Worm (Caenorhabditis elegans) whole organism, L1 larva: ENCODE measurements around the gene Y40H7A.11.

Experiments
- F16B12.6 ChIP-seq: fragments of 150-350 bp; optimal IDR thresholded peaks from 2 replicates; lab custom pipeline; 2014; ENCODE audit warnings: missing biosample characterization, missing genetic modification characterization
- aha-1 ChIP-seq: fragments of 150-350 bp; optimal IDR thresholded peaks from 2 replicates; lab custom pipeline; 2014; ENCODE audit warnings: missing biosample characterization, missing genetic modification characterization
- alr-1 ChIP-seq: fragments of 200-800 bp; sonication (Bioruptor generic); optimal IDR thresholded peaks from 2 replicates; lab custom pipeline; 2018; ENCODE audit warnings: borderline replicate concordance, mild to moderate bottlenecking, missing genetic modification characterization, missing compliant biosample characterization
- aly-2 ChIP-seq: fragments of 150-350 bp; optimal IDR thresholded peaks from 2 replicates; lab custom pipeline; 2014; ENCODE audit warnings: missing biosample characterization, missing genetic modification characterization
- ama-1 ChIP-seq: fragments of 150-350 bp; optimal IDR thresholded peaks from 2 replicates; lab custom pipeline; 2014
- efl-3 ChIP-seq: fragments of 200-800 bp; sonication (Bioruptor generic); optimal IDR thresholded peaks from 2 replicates; lab custom pipeline; 2018; ENCODE audit warnings: mild to moderate bottlenecking, missing genetic modification characterization, missing compliant biosample characterization
- egl-13 ChIP-seq: sonication (generic microtip); optimal IDR thresholded peaks from 2 replicates; lab custom pipeline; 2016; ENCODE audit warnings: missing genotype, missing genetic modification reagents, missing genetic modification characterization, missing compliant biosample characterization
- elt-2 ChIP-seq: sonication (generic microtip); optimal IDR thresholded peaks from 2 replicates; lab custom pipeline; 2016; ENCODE audit warnings: missing genetic modification characterization, mild to moderate bottlenecking, inconsistent platforms, missing compliant biosample characterization, missing genetic modification reagents
- ets-5 ChIP-seq: fragments of 200-800 bp; sonication (Bioruptor generic); IDR thresholded peaks from 2 replicates; pipeline ENCODE4 v1.3.6; 2022; ENCODE audit warnings: missing genetic modification characterization, missing compliant biosample characterization
- fkh-4 ChIP-seq: sonication (generic microtip); optimal IDR thresholded peaks from 2 replicates; lab custom pipeline; 2016; ENCODE audit warnings: missing compliant biosample characterization, missing genetic modification characterization, borderline replicate concordance
- fkh-8 ChIP-seq: sonication (generic microtip); optimal IDR thresholded peaks from 2 replicates; lab custom pipeline; 2016; ENCODE audit warnings: mild to moderate bottlenecking, missing genetic modification characterization, missing compliant biosample characterization
- grh-1 ChIP-seq: fragments of 200-800 bp; sonication (Bioruptor generic); IDR thresholded peaks from 2 replicates; pipeline ENCODE4 v1.3.6; 2022; ENCODE audit warnings: missing genetic modification reagents, missing genetic modification characterization, missing compliant biosample characterization
- hlh-17 ChIP-seq: fragments of 200-800 bp; sonication (Bioruptor generic); optimal IDR thresholded peaks from 2 replicates; lab custom pipeline; 2018; ENCODE audit warnings: missing genetic modification characterization, mild to moderate bottlenecking, missing compliant biosample characterization, moderate library complexity, borderline replicate concordance
- lin-14 ChIP-seq: fragments of 200-800 bp; sonication (Bioruptor generic); optimal IDR thresholded peaks from 2 replicates; lab custom pipeline; 2018; ENCODE audit warnings: mild to moderate bottlenecking, missing genetic modification characterization, moderate library complexity, missing compliant biosample characterization
- nhr-12 ChIP-seq: sonication (generic microtip); optimal IDR thresholded peaks from 2 replicates; lab custom pipeline; 2017; ENCODE audit warnings: missing biosample characterization, missing genetic modification characterization
- nhr-19 ChIP-seq: fragments of 200-800 bp; sonication (Bioruptor generic); conservative IDR thresholded peaks from 2 replicates; pipeline ENCODE4 v1.3.6; 2022; ENCODE audit warnings: missing genetic modification characterization, missing compliant biosample characterization
- nhr-76 ChIP-seq: sonication (generic microtip); optimal IDR thresholded peaks from 2 replicates; lab custom pipeline; 2017; ENCODE audit warnings: missing biosample characterization, missing genetic modification characterization
- nhr-84 ChIP-seq: sonication (generic microtip); optimal IDR thresholded peaks from 2 replicates; lab custom pipeline; 2017; ENCODE audit warnings: missing biosample characterization, missing genetic modification characterization
- nhr-90 ChIP-seq: sonication (generic microtip); optimal IDR thresholded peaks from 2 replicates; lab custom pipeline; 2016; ENCODE audit warnings: mild to moderate bottlenecking, missing genetic modification characterization, missing compliant biosample characterization; ENCODE audit not compliant: poor library complexity
- pax-3 ChIP-seq: fragments of 200-800 bp; sonication (Bioruptor generic); optimal IDR thresholded peaks from 2 replicates; lab custom pipeline; 2018; ENCODE audit warnings: mild to moderate bottlenecking, missing genetic modification characterization, moderate library complexity, missing compliant biosample characterization
- pqm-1 ChIP-seq: sonication (generic microtip); optimal IDR thresholded peaks from 3 replicates; lab custom pipeline; 2017; ENCODE audit warnings: missing biosample characterization, missing genetic modification characterization
- rnt-1 ChIP-seq: sonication (generic microtip); optimal IDR thresholded peaks from 2 replicates; lab custom pipeline; 2016; ENCODE audit warnings: mild to moderate bottlenecking, missing genetic modification characterization, moderate library complexity, missing compliant biosample characterization
- snpc-4 ChIP-seq: fragments of 150-350 bp; optimal IDR thresholded peaks from 2 replicates; lab custom pipeline; 2014; ENCODE audit warnings: missing biosample characterization, missing genetic modification characterization
- sup-37 ChIP-seq: fragments of 200-800 bp; sonication (Bioruptor generic); optimal IDR thresholded peaks from 2 replicates; lab custom pipeline; 2018; ENCODE audit warnings: mild to moderate bottlenecking, missing genetic modification characterization, missing compliant biosample characterization
- swsn-7 ChIP-seq: sonication (generic microtip); optimal IDR thresholded peaks from 2 replicates; lab custom pipeline; 2016; ENCODE audit warnings: missing genetic modification characterization, missing compliant biosample characterization
- tbx-2 ChIP-seq: sonication (generic microtip); optimal IDR thresholded peaks from 2 replicates; lab custom pipeline; 2016; ENCODE audit warnings: missing genetic modification characterization, missing compliant biosample characterization
- unc-98 ChIP-seq: fragments of 200-800 bp; sonication (Bioruptor generic); IDR thresholded peaks from 2 replicates; pipeline ENCODE4 v1.3.6; 2022; ENCODE audit warnings: missing genetic modification characterization, missing compliant biosample characterization
- vab-15 ChIP-seq: sonication (generic microtip); optimal IDR thresholded peaks from 2 replicates; lab custom pipeline; 2017; ENCODE audit warnings: missing genotype, mild to moderate bottlenecking, missing genetic modification characterization, missing compliant biosample characterization
- xbp-1 ChIP-seq: sonication (generic microtip); optimal IDR thresholded peaks from 2 replicates; lab custom pipeline; 2016; ENCODE audit warnings: missing genetic modification characterization, missing compliant biosample characterization
- ztf-11 ChIP-seq, 2 experiments: sonication (generic microtip); optimal IDR thresholded peaks; 2 replicates each; lab custom pipeline; 2016 to 2017; ENCODE audit warnings: missing genetic modification characterization in 2 of 2, missing biosample characterization in 1 of 2, missing compliant biosample characterization in 1 of 2

The Y40H7A.11 gene

DNA sequence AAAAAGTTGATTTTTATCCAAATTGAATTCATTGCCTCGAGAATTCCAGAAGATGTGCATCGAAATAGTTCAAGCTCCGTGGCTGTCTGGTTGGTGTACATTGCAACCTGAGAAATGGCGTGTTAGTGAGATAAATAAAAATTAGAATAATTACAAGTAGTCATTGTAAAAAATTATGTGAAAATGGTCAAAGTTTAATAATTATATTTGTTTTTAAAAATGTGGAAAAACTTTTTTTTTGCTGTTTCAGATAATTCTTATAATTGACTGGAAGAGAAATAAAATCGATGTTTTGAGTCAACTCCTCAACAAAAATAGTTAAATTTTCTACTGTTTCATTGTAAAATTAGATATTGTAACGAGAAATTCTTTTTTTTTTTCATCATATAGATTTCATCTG lies 17.2 kb downstream of the Y40H7A.11 start, which contains the start of gene sra-30:
Gene sra-30, minus strand, starts transcription at position 101 of the 400 bp plus-strand sequence.
- no peak for TF ChIP-seq tbx-2 (tag; lab: Kevin White, UChicago)
- TF ChIP-seq swsn-7 (tag; lab: Kevin White, UChicago), result no peak
- no peak for TF ChIP-seq rnt-1 (tag; lab: Kevin White, UChicago)
- TF ChIP-seq nhr-12, result no peak
- no peak for TF ChIP-seq ets-5 (GFP tag; lab: Robert Waterston, UW)
- TF ChIP-seq grh-1 (GFP tag; lab: Robert Waterston, UW), result no peak
- TF ChIP-seq fkh-4 (tag; lab: Kevin White, UChicago), result no peak

DNA sequence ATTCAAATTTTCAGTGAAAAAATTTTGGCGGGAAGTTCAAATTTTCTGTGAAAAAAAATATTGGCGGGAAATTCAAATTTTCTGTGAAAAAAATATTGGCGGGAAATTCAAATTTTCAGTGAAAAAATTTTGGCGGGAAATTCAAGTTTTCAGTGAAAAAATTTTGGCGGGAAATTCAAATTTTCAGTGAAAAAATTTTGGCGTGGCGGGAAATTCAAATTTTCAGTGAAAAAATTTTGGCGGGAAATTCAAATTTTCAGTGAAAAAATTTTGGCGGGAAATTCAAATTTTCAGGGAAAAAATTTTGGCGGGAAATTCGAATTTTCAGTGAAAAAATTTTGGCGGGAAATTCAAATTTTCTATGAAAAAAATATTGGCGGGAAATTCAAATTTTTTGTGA lies 30.7 kb downstream of the Y40H7A.11 start:
- peak; percentile 72 for TF ChIP-seq unc-98
- TF ChIP-seq, all 84 proteins: peak for 1; not testable (repeated sequence) for 83

DNA sequence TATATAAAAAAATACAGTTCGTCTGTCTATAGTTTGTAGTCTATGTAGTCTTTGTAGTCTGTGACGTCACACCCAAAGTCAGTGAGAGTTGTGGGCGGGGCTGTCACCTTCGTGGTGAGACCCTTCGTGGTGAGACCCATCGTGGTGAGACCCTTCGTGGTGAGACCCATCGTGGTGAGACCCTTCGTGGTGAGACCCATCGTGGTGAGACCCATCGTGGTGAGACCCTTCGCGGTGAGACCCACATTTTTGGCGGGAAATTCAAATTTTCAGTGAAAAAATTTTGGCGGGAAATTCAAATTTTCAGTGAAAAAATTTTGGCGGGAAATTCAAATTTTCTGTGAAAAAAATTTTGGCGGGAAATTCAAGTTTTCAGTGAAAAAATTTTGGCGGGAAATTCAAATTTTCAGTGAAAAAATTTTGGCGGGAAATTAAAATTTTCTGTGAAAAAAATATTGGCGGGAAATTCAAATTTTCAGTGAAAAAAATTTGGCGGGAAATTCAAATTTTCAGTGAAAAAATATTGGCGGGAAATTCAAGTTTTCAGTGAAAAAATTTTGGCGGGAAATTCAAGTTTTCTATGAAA lies 31.8 kb downstream of the Y40H7A.11 start:
- TF ChIP-seq unc-98, result peak; percentile 55

DNA sequence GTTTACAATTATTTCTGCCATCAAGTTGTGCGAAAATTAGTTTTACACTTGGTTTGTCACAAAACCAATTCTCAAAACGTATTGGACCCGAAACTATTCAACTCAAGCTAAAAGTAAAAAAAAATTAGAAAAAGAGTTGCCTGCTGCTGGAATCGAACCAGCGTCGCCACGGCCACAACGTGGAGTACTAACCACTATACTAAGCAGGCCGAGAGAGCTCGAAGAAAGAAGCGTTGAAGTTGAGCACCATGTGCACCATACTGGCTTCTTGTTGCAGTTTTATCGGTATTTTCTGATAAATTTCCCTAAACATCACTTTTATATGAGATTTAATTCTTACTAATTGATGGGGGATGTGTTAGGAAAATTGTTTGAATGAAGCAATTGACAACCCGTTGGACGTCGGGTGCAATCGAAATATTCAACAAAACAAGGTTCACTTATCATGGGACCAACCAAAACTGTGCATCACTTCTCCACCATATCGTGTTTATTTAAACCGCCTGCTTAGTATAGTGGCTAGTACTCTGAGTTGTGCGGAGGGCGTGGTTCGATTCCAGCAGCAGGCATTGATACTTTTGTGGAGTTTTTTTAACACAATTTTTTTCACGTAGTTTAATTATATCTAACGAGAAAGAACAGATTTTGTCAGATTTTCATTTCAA lies 32.5 kb downstream of the Y40H7A.11 start:
- no peak for TF ChIP-seq aha-1 (tag; lab: Kevin White, UChicago)
- TF ChIP-seq efl-3 (GFP tag; lab: Kevin White, UChicago), result no peak
- no peak for TF ChIP-seq alr-1 (tag; lab: Kevin White, UChicago)
- no peak for TF ChIP-seq sup-37 (GFP tag; lab: Kevin White, UChicago)
- no peak for TF ChIP-seq egl-13
- no peak for TF ChIP-seq unc-98
- no peak for TF ChIP-seq nhr-84
- no peak for TF ChIP-seq aly-2 (tag; lab: Kevin White, UChicago)
- TF ChIP-seq lin-14 (GFP tag; lab: Kevin White, UChicago), result no peak
- TF ChIP-seq elt-2 (tag; lab: Kevin White, UChicago), result no peak
- TF ChIP-seq vab-15 (tag; lab: Kevin White, UChicago), result no peak
- no peak for TF ChIP-seq nhr-76 (tag; lab: Kevin White, UChicago)
- no peak for TF ChIP-seq ama-1 (lab: Kevin White, UChicago)
- TF ChIP-seq nhr-19 (GFP tag; lab: Robert Waterston, UW), result no peak
- no peak for TF ChIP-seq hlh-17 (GFP tag; lab: Kevin White, UChicago)
- TF ChIP-seq pqm-1 (tag; lab: Kevin White, UChicago), result no peak
- TF ChIP-seq F16B12.6, result no peak
- TF ChIP-seq, all 84 proteins: peak for 0

DNA sequence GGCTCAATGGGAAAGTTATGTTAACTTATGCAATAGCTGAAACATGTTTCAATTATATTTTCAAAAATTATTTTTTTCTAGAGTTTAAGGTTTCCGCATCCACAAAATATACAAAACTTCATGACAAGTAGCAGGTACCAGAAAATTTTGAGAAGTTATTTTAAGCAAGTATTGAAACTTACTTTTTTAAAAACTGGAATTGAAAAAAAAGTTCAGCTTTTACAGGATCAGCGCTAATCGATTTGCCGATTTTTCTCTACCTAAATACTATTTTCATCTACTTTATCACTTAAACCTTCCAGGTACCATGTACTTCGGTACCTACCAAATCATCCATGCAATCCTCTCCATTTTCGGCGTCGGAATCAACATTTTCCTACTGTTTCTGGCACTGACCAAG lies 40.5 kb downstream of the Y40H7A.11 start, which contains the start of gene srd-23:
Gene srd-23, plus strand, starts transcription at position 301 of the 400 bp plus-strand sequence.
- TF ChIP-seq nhr-90 (tag; lab: Kevin White, UChicago), result no peak
- no peak for TF ChIP-seq ztf-11 (tag; optimal IDR thresholded peaks at IDR 0.05; lab: Kevin White, UChicago)
- no peak for TF ChIP-seq pax-3
- no peak for TF ChIP-seq xbp-1 (tag; lab: Kevin White, UChicago)
- TF ChIP-seq snpc-4 (tag; lab: Kevin White, UChicago), result no peak
- TF ChIP-seq fkh-8 (tag; lab: Kevin White, UChicago), result no peak
- TF ChIP-seq ets-5 (GFP tag; lab: Robert Waterston, UW), result no peak
- no peak for TF ChIP-seq aha-1 (tag; lab: Kevin White, UChicago)
- TF ChIP-seq fkh-4 (tag; lab: Kevin White, UChicago), result no peak
